Fruit fly (Drosophila melanogaster) whole organism, embryonic: ENCODE data around the gene CG3862.

Experiments
- Atf-2 ChIP-seq: fragments of 200-800 bp; sonication (Bioruptor generic); optimal IDR thresholded peaks from 2 replicates; lab custom pipeline; 2016; ENCODE audit warnings: missing biosample characterization, missing genetic modification characterization
- Bdp1 ChIP-seq: fragments of 200-800 bp; sonication (Bioruptor generic); optimal IDR thresholded peaks from 3 replicates; lab custom pipeline; 2016; ENCODE audit warnings: missing biosample characterization, missing genetic modification characterization
- Blimp-1 ChIP-seq: fragments of 200-800 bp; sonication (Bioruptor generic); optimal IDR thresholded peaks from 3 replicates; lab custom pipeline; 2018; ENCODE audit warnings: missing biosample characterization, missing genetic modification characterization, mild to moderate bottlenecking, moderate library complexity, missing genetic modification reagents
- CG10366 ChIP-seq: fragments of 200-800 bp; sonication (Bioruptor generic); IDR thresholded peaks from 2 replicates; pipeline ENCODE4 v1.3.6; 2022; ENCODE audit warnings: missing biosample characterization, missing genetic modification characterization
- CG11456 ChIP-seq: fragments of 200-800 bp; sonication (Bioruptor generic); IDR thresholded peaks from 3 replicates; pipeline ENCODE4 v1.3.6; 2022; ENCODE audit warnings: missing biosample characterization, missing genetic modification characterization
- CG11696 ChIP-seq: fragments of 200-800 bp; sonication (Bioruptor generic); IDR thresholded peaks from 2 replicates; pipeline ENCODE4 v1.3.6; 2022; ENCODE audit warnings: missing biosample characterization, missing genetic modification characterization
- CG11723 ChIP-seq: fragments of 200-800 bp; sonication (Bioruptor generic); optimal IDR thresholded peaks from 2 replicates; lab custom pipeline; 2017; ENCODE audit warnings: missing biosample characterization, mild to moderate bottlenecking, missing genetic modification characterization
- CG12155 ChIP-seq: fragments of 200-800 bp; sonication (Bioruptor generic); optimal IDR thresholded peaks from 3 replicates; lab custom pipeline; 2016; ENCODE audit warnings: missing biosample characterization, missing genetic modification characterization
- CG12219 ChIP-seq: fragments of 200-800 bp; sonication (Bioruptor generic); optimal IDR thresholded peaks from 3 replicates; lab custom pipeline; 2018; ENCODE audit warnings: missing biosample characterization, mild to moderate bottlenecking, missing genetic modification characterization
- CG12391 ChIP-seq: fragments of 200-800 bp; sonication (Bioruptor generic); optimal IDR thresholded peaks from 3 replicates; lab custom pipeline; 2018; ENCODE audit warnings: missing biosample characterization, mild to moderate bottlenecking, missing genetic modification characterization, moderate library complexity
- CG13624 ChIP-seq: fragments of 200-800 bp; sonication (Bioruptor generic); optimal IDR thresholded peaks from 2 replicates; lab custom pipeline; 2016; ENCODE audit warnings: missing biosample characterization, missing genetic modification characterization
- CG1602 ChIP-seq: fragments of 200-800 bp; sonication (Bioruptor generic); optimal IDR thresholded peaks from 3 replicates; lab custom pipeline; 2016; ENCODE audit warnings: missing biosample characterization, missing genetic modification characterization
- CG18476 ChIP-seq: fragments of 200-800 bp; sonication (Bioruptor generic); optimal IDR thresholded peaks from 2 replicates; lab custom pipeline; 2016; ENCODE audit warnings: missing biosample characterization, mild to moderate bottlenecking, missing genetic modification characterization
- CG3163 ChIP-seq: fragments of 200-800 bp; sonication (Bioruptor generic); optimal IDR thresholded peaks from 3 replicates; lab custom pipeline; 2016; ENCODE audit warnings: missing biosample characterization, missing genetic modification characterization
- CG6175 ChIP-seq: fragments of 200-800 bp; sonication (Bioruptor generic); IDR thresholded peaks from 3 replicates; pipeline ENCODE4 v1.3.6; 2022; ENCODE audit warnings: missing biosample characterization, missing genetic modification characterization
- CG7786 ChIP-seq: fragments of 200-800 bp; sonication (Bioruptor generic); optimal IDR thresholded peaks from 2 replicates; lab custom pipeline; 2016; ENCODE audit warnings: missing biosample characterization, missing genetic modification characterization
- CG8765 ChIP-seq: fragments of 200-800 bp; sonication (Bioruptor generic); IDR thresholded peaks from 2 replicates; pipeline ENCODE4 v1.3.6; 2022; ENCODE audit warnings: missing biosample characterization, missing genetic modification characterization
- CG9609 ChIP-seq: fragments of 200-800 bp; sonication (Bioruptor generic); optimal IDR thresholded peaks from 3 replicates; lab custom pipeline; 2016; ENCODE audit warnings: missing biosample characterization, missing genetic modification characterization
- CG9876 ChIP-seq: fragments of 200-800 bp; sonication (Bioruptor generic); optimal IDR thresholded peaks from 2 replicates; lab custom pipeline; 2016; ENCODE audit warnings: missing biosample characterization, missing genetic modification characterization
- Dp ChIP-seq: fragments of 200-800 bp; sonication (Bioruptor generic); optimal IDR thresholded peaks from 2 replicates; lab custom pipeline; 2018; ENCODE audit warnings: missing biosample characterization, mild to moderate bottlenecking, missing genetic modification characterization, moderate library complexity
- Gsc ChIP-seq: fragments of 200-800 bp; sonication (Bioruptor generic); IDR thresholded peaks from 2 replicates; pipeline ENCODE4 v1.3.6; 2022; ENCODE audit warnings: missing biosample characterization, missing genetic modification characterization
- HHEX ChIP-seq: fragments of 200-800 bp; sonication (Bioruptor generic); optimal IDR thresholded peaks from 3 replicates; lab custom pipeline; 2017; ENCODE audit warnings: missing biosample characterization, mild to moderate bottlenecking, missing genetic modification characterization, missing genetic modification reagents
- HLH3B ChIP-seq: fragments of 200-800 bp; sonication (Bioruptor generic); IDR thresholded peaks from 2 replicates; pipeline ENCODE4 v1.3.6; 2022; ENCODE audit warnings: missing biosample characterization, missing genetic modification characterization
- HLH54F ChIP-seq: fragments of 200-800 bp; sonication (Bioruptor generic); optimal IDR thresholded peaks from 3 replicates; lab custom pipeline; 2016; ENCODE audit warnings: missing biosample characterization, missing genetic modification characterization
- HLHmδ ChIP-seq: fragments of 200-800 bp; sonication (Bioruptor generic); optimal IDR thresholded peaks from 2 replicates; lab custom pipeline; 2018; ENCODE audit warnings: missing biosample characterization, mild to moderate bottlenecking, missing genetic modification characterization, moderate library complexity
- Hr3 ChIP-seq: fragments of 200-800 bp; sonication (Bioruptor generic); optimal IDR thresholded peaks from 3 replicates; lab custom pipeline; 2016; ENCODE audit warnings: missing biosample characterization, missing genetic modification characterization
- Mes4 ChIP-seq: fragments of 200-800 bp; sonication (Bioruptor generic); optimal IDR thresholded peaks from 2 replicates; lab custom pipeline; 2016; ENCODE audit warnings: missing biosample characterization, missing genetic modification characterization
- Poxn ChIP-seq: fragments of 200-800 bp; sonication (Bioruptor generic); IDR thresholded peaks from 2 replicates; pipeline ENCODE4 v1.3.6; 2022; ENCODE audit warnings: missing biosample characterization, missing genetic modification characterization
- Ptx1 ChIP-seq: fragments of 200-800 bp; sonication (Bioruptor generic); IDR thresholded peaks from 2 replicates; pipeline ENCODE4 v1.3.6; 2022; ENCODE audit warnings: missing biosample characterization, missing genetic modification characterization
- Taf1 ChIP-seq: fragments of 200-800 bp; sonication (Bioruptor generic); IDR thresholded peaks from 2 replicates; pipeline ENCODE4 v1.3.6; 2022; ENCODE audit warnings: missing biosample characterization, missing genetic modification characterization
- Trl ChIP-seq, 3 experiments: fragments of >200 bp in 2 of 3; fragments of 200-800 bp in 1 of 3; sonication (Bioruptor generic) in 1 of 3; optimal IDR thresholded peaks; 2 replicates in 1 of 3; 3 replicates in 2 of 3; lab custom pipeline; 2016 to 2017; ENCODE audit warnings: missing biosample characterization in 1 of 3, missing genetic modification characterization in 1 of 3
- bigmax ChIP-seq: fragments of 200-800 bp; sonication (Bioruptor generic); optimal IDR thresholded peaks from 2 replicates; lab custom pipeline; 2018; ENCODE audit warnings: missing biosample characterization, mild to moderate bottlenecking, missing genetic modification characterization
- chinmo ChIP-seq: fragments of 200-800 bp; sonication (Bioruptor generic); IDR thresholded peaks from 4 replicates; pipeline ENCODE4 v1.3.6; 2022; ENCODE audit warnings: missing biosample characterization, missing genetic modification characterization; ENCODE audit not compliant: partially characterized antibody
- chn ChIP-seq: fragments of 200-800 bp; sonication (Bioruptor generic); optimal IDR thresholded peaks from 2 replicates; lab custom pipeline; 2016; ENCODE audit warnings: missing biosample characterization, missing genetic modification characterization
- ci ChIP-seq: fragments of 200-800 bp; sonication (Bioruptor generic); IDR thresholded peaks from 3 replicates; pipeline ENCODE4 v1.3.6; 2022; ENCODE audit warnings: missing biosample characterization, missing genetic modification characterization
- dysf ChIP-seq: fragments of 200-800 bp; sonication (Bioruptor generic); IDR thresholded peaks from 3 replicates; pipeline ENCODE4 v1.3.6; 2022; ENCODE audit warnings: missing biosample characterization, missing genetic modification characterization
- gfzf ChIP-seq: fragments of 200-800 bp; sonication (Bioruptor generic); optimal IDR thresholded peaks from 2 replicates; lab custom pipeline; 2016; ENCODE audit warnings: missing biosample characterization, mild to moderate bottlenecking, missing genetic modification characterization, moderate library complexity
- kni ChIP-seq: fragments of 200-800 bp; sonication (Bioruptor generic); optimal IDR thresholded peaks from 3 replicates; lab custom pipeline; 2017; ENCODE audit warnings: mild to moderate bottlenecking, missing biosample characterization, missing genetic modification reagents, missing genetic modification characterization
- peb ChIP-seq: fragments of 200-800 bp; sonication (Bioruptor generic); IDR thresholded peaks from 2 replicates; pipeline ENCODE4 v1.3.6; 2022; ENCODE audit warnings: missing biosample characterization, missing genetic modification characterization
- phol ChIP-seq: fragments of 200-800 bp; sonication (Bioruptor generic); optimal IDR thresholded peaks from 3 replicates; lab custom pipeline; 2018; ENCODE audit warnings: missing biosample characterization, mild to moderate bottlenecking, missing genetic modification characterization, moderate library complexity
- pros ChIP-seq: fragments of 200-800 bp; sonication (Bioruptor generic); optimal IDR thresholded peaks from 3 replicates; lab custom pipeline; 2019; ENCODE audit warnings: missing biosample characterization, mild to moderate bottlenecking, missing genetic modification characterization, moderate library complexity
- run ChIP-seq: fragments of 200-800 bp; sonication (Bioruptor generic); optimal IDR thresholded peaks from 3 replicates; lab custom pipeline; 2018; ENCODE audit warnings: missing biosample characterization, mild to moderate bottlenecking, missing genetic modification characterization
- sc ChIP-seq, 3 experiments: fragments of >200 bp in 2 of 3; fragments of 200-800 bp in 1 of 3; sonication (Bioruptor generic) in 1 of 3; optimal IDR thresholded peaks; 2 replicates in 2 of 3; 3 replicates in 1 of 3; lab custom pipeline; 2017; ENCODE audit warnings: mild to moderate bottlenecking in 1 of 3, missing biosample characterization in 1 of 3, missing genetic modification characterization in 1 of 3, missing genetic modification reagents in 1 of 3
- scrt ChIP-seq: fragments of 200-800 bp; sonication (Bioruptor generic); optimal IDR thresholded peaks from 2 replicates; lab custom pipeline; 2018; ENCODE audit warnings: missing biosample characterization, mild to moderate bottlenecking, missing genetic modification characterization, moderate library complexity
- sr ChIP-seq: fragments of 200-800 bp; sonication (Bioruptor generic); IDR thresholded peaks from 3 replicates; pipeline ENCODE4 v1.3.6; 2022; ENCODE audit warnings: missing biosample characterization, missing genetic modification characterization
- tin ChIP-seq: fragments of 200-800 bp; sonication (Bioruptor generic); optimal IDR thresholded peaks from 3 replicates; lab custom pipeline; 2016; ENCODE audit warnings: missing biosample characterization, missing genetic modification characterization
- tll ChIP-seq, 2 experiments: fragments of 200-800 bp in 1 of 2; fragments of >200 bp in 1 of 2; sonication (Bioruptor generic) in 1 of 2; optimal IDR thresholded peaks; 2 replicates each; lab custom pipeline; 2017 to 2019; ENCODE audit warnings: missing biosample characterization in 2 of 2, missing genetic modification characterization in 2 of 2, mild to moderate bottlenecking in 1 of 2, moderate library complexity in 1 of 2
- tup ChIP-seq: fragments of 200-800 bp; sonication (Bioruptor generic); optimal IDR thresholded peaks from 2 replicates; lab custom pipeline; 2016; ENCODE audit warnings: missing biosample characterization, mild to moderate bottlenecking, missing genetic modification characterization, moderate library complexity
- wdn ChIP-seq: fragments of 200-800 bp; sonication (Bioruptor generic); IDR thresholded peaks from 2 replicates; pipeline ENCODE4 v1.3.6; 2022; ENCODE audit warnings: missing biosample characterization, missing genetic modification characterization
- zf30C ChIP-seq: fragments of 200-800 bp; sonication (Bioruptor generic); optimal IDR thresholded peaks from 3 replicates; lab custom pipeline; 2018; ENCODE audit warnings: missing biosample characterization, mild to moderate bottlenecking, missing genetic modification characterization

The CG3862 gene

dm6 chr2L:837989-838388 is 12.3 kb upstream of the CG3862 start (continued):
- TF ChIP-seq CG11456, result 0 out of 3 replicates have a peak, but pooled peaks have one; percentile 37
- peak; percentile 64 for TF ChIP-seq chn
- TF ChIP-seq Gsc (GFP tag; lab: Robert Waterston, UW), result no peak
- TF ChIP-seq CG3163 (GFP tag; lab: Kevin White, UChicago), result no peak
- TF ChIP-seq Poxn (GFP tag; lab: Robert Waterston, UW), result no peak
- TF ChIP-seq CG18476 (GFP tag; lab: Kevin White, UChicago), result no peak
- no peak for TF ChIP-seq bigmax (GFP tag; lab: Kevin White, UChicago)
- TF ChIP-seq Bdp1, result peak; percentile 26
- TF ChIP-seq Hr3 (GFP tag; lab: Kevin White, UChicago), result peak; percentile 32
- peak; percentile 29; the same call in 1 of the 2 replicates for TF ChIP-seq HLH3B
- TF ChIP-seq Mes4 (GFP tag; lab: Kevin White, UChicago), result peak; percentile 33
- TF ChIP-seq CG6175 (GFP tag; lab: Robert Waterston, UW), result no peak
- TF ChIP-seq CG8765 (GFP tag; lab: Robert Waterston, UW), result no peak
- TF ChIP-seq Atf-2 (GFP tag; lab: Kevin White, UChicago), result peak; percentile 54
- peak; percentile 54 for TF ChIP-seq CG9876
- TF ChIP-seq HLHmδ, result no peak
- TF ChIP-seq pros, result no peak
- no peak for TF ChIP-seq tll (GFP tag; optimal IDR thresholded peaks at IDR 0.05; lab: Kevin White, UChicago)
- peak; percentile 35 for TF ChIP-seq CG9609
- TF ChIP-seq Trl (optimal IDR thresholded peaks at IDR 0.05; lab: Kevin White, UChicago), result no peak
- TF ChIP-seq Trl (GFP tag; optimal IDR thresholded peaks at IDR 0.05; lab: Kevin White, UChicago), result no peak
- no peak for TF ChIP-seq CG13624 (GFP tag; lab: Kevin White, UChicago)
- TF ChIP-seq phol (tag; lab: Kevin White, UChicago), result no peak
- TF ChIP-seq CG10366 (GFP tag; lab: Robert Waterston, UW), result 0 out of 2 replicates have a peak, but pooled peaks have one; percentile 14
- no peak for TF ChIP-seq CG11696 (GFP tag; lab: Robert Waterston, UW)
- no peak for TF ChIP-seq gfzf (GFP tag; lab: Kevin White, UChicago)
- no peak for TF ChIP-seq Dp (GFP tag; lab: Kevin White, UChicago)
- TF ChIP-seq CG7786, result peak; percentile 46
- TF ChIP-seq HLH54F (GFP tag; lab: Kevin White, UChicago), result no peak
- TF ChIP-seq tup, result peak; percentile 30
- TF ChIP-seq HHEX (GFP tag; lab: Kevin White, UChicago), result no peak
- no peak for TF ChIP-seq zf30C
- no peak for TF ChIP-seq kni (GFP tag; lab: Kevin White, UChicago)
- 0 out of 2 replicates have a peak, but pooled peaks have one; percentile 21 for TF ChIP-seq peb (GFP tag; lab: Robert Waterston, UW)
- no peak for TF ChIP-seq CG11723 (GFP tag; lab: Kevin White, UChicago)
- peak; percentile 27 for TF ChIP-seq tin (GFP tag; lab: Kevin White, UChicago)
- TF ChIP-seq chinmo (GFP tag; lab: Robert Waterston, UW), result 0 out of 4 replicates have a peak, but pooled peaks have one; percentile 7
- peak; percentile 6 for TF ChIP-seq Blimp-1
- no peak for TF ChIP-seq CG12155 (GFP tag; lab: Kevin White, UChicago)
- TF ChIP-seq wdn (GFP tag; lab: Robert Waterston, UW), result no peak
- no peak for TF ChIP-seq scrt (GFP tag; lab: Kevin White, UChicago)
- 0 out of 3 replicates have a peak, but pooled peaks have one; percentile 13 for TF ChIP-seq dysf
- peak; percentile 87 for TF ChIP-seq ci
- peak; percentile 53 for TF ChIP-seq CG12391 (tag; lab: Kevin White, UChicago)
- no peak for TF ChIP-seq sr
- peak; percentile 56 for TF ChIP-seq CG1602 (GFP tag; lab: Kevin White, UChicago)
- TF ChIP-seq sc (optimal IDR thresholded peaks at IDR 0.05; lab: Kevin White, UChicago), result no peak
- peak; percentile 58 for TF ChIP-seq sc (GFP tag; optimal IDR thresholded peaks at IDR 0.05; lab: Kevin White, UChicago)
- TF ChIP-seq run (tag; lab: Kevin White, UChicago), result no peak
- TF ChIP-seq Ptx1 (GFP tag; lab: Robert Waterston, UW), result 0 out of 2 replicates have a peak, but pooled peaks have one; percentile 9
- TF ChIP-seq CG12219 (GFP tag; lab: Kevin White, UChicago), result no peak
- no peak for TF ChIP-seq Taf1
